Worm (Caenorhabditis elegans) whole organism, L1 larva: ENCODE data around the gene srg-38.

Source experiments
- hlh-4 ChIP-seq: sonication (generic microtip); optimal IDR thresholded peaks from 2 replicates; lab custom pipeline; 2016; ENCODE audit warnings: mild to moderate bottlenecking, missing genetic modification characterization, missing compliant biosample characterization
- lsy-2 ChIP-seq, 2 experiments: fragments of 150-350 bp; optimal IDR thresholded peaks; 2 replicates each; lab custom pipeline; 2014; ENCODE audit warnings: missing biosample characterization in 2 of 2, missing genetic modification characterization in 2 of 2
- nhr-237 ChIP-seq: fragments of 150-350 bp; optimal IDR thresholded peaks from 2 replicates; lab custom pipeline; 2014; ENCODE audit warnings: missing biosample characterization, missing genetic modification characterization
- pag-3 ChIP-seq: sonication (generic microtip); optimal IDR thresholded peaks from 2 replicates; lab custom pipeline; 2017; ENCODE audit warnings: missing genetic modification characterization, mild to moderate bottlenecking, missing compliant biosample characterization, antibody characterized with exemption, borderline replicate concordance; ENCODE audit not compliant: insufficient read depth

DNA sequence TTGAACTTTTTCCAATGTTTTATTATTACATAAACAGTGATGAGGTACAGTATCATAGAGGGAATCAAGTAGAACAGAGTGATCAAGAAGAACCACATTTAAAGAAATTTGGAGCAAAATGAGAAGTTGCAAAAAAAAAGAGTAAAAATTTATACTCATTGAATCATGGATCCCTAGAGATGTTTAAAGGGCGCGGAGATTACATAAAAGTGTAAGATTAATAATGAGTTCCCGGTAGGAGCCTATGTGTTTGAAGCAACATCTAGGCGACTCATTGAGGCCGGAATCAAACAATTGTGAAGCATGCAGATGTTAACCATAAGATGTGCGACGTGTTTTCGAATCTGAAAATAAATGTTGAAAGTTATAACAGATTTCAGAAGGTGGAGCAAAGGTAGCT lies 3.1 kb downstream of the srg-38 start, which contains the start of gene srg-39:
- TF ChIP-seq pag-3 = no peak
- TF ChIP-seq nhr-237 (tag; lab: Kevin White, UChicago) = no peak
- TF ChIP-seq hlh-4 (tag; lab: Kevin White, UChicago) = no peak
- no peak for TF ChIP-seq lsy-2 (tag; optimal IDR thresholded peaks at IDR 0.05; lab: Kevin White, UChicago)
